Worm (Caenorhabditis elegans) whole organism, mixed stage, embryonic: Measurements from ENCODE around the gene pfd-2.

Experiments
- M03D4.4 ChIP-seq: sonication (generic microtip); optimal IDR thresholded peaks from 2 replicates; lab custom pipeline; 2017; ENCODE audit warnings: mild to moderate bottlenecking, missing genetic modification characterization, missing compliant biosample characterization
- blmp-1 ChIP-seq: fragments of 150-350 bp; optimal IDR thresholded peaks from 2 replicates; lab custom pipeline; 2014; ENCODE audit warnings: missing biosample characterization, missing genetic modification characterization
- ceh-39 ChIP-seq: fragments of 150-350 bp; optimal IDR thresholded peaks from 2 replicates; lab custom pipeline; 2014; ENCODE audit warnings: missing biosample characterization, missing genetic modification characterization
- ceh-43 ChIP-seq: fragments of 200-800 bp; sonication (Bioruptor generic); optimal IDR thresholded peaks from 2 replicates; lab custom pipeline; 2018; ENCODE audit warnings: mild to moderate bottlenecking, missing genetic modification characterization, moderate library complexity, missing compliant biosample characterization
- ceh-83 ChIP-seq: fragments of 200-800 bp; sonication (Bioruptor generic); optimal IDR thresholded peaks from 2 replicates; lab custom pipeline; 2018; ENCODE audit warnings: mild to moderate bottlenecking, missing genetic modification characterization, missing compliant biosample characterization
- cnd-1 ChIP-seq: fragments of 200-800 bp; sonication (Bioruptor generic); optimal IDR thresholded peaks from 2 replicates; lab custom pipeline; 2018; ENCODE audit warnings: mild to moderate bottlenecking, missing genetic modification characterization, missing compliant biosample characterization
- drap-1 ChIP-seq: fragments of 200-800 bp; sonication (Bioruptor generic); optimal IDR thresholded peaks from 3 replicates; lab custom pipeline; 2018; ENCODE audit warnings: mild to moderate bottlenecking, missing genetic modification characterization, missing compliant biosample characterization
- elt-1 ChIP-seq: sonication (generic microtip); optimal IDR thresholded peaks from 2 replicates; lab custom pipeline; 2017; ENCODE audit warnings: missing genetic modification characterization, mild to moderate bottlenecking, missing compliant biosample characterization, antibody characterized with exemption, moderate library complexity, borderline replicate concordance; ENCODE audit not compliant: insufficient read depth
- elt-3 ChIP-seq: fragments of 150-350 bp; optimal IDR thresholded peaks from 2 replicates; lab custom pipeline; 2014; ENCODE audit warnings: missing biosample characterization, missing genetic modification characterization
- flh-1 ChIP-seq: fragments of 200-800 bp; sonication (Bioruptor generic); optimal IDR thresholded peaks from 2 replicates; lab custom pipeline; 2018; ENCODE audit warnings: mild to moderate bottlenecking, missing genetic modification characterization, moderate library complexity, missing compliant biosample characterization
- ham-2 ChIP-seq: fragments of 200-800 bp; sonication (Bioruptor generic); optimal IDR thresholded peaks from 2 replicates; lab custom pipeline; 2018; ENCODE audit warnings: mild to moderate bottlenecking, missing genetic modification characterization, missing compliant biosample characterization
- hlh-1 ChIP-seq: fragments of 150-350 bp; optimal IDR thresholded peaks from 2 replicates; lab custom pipeline; 2014; ENCODE audit warnings: missing biosample characterization, missing genetic modification reagents, missing genetic modification characterization
- lin-13 ChIP-seq: fragments of 150-350 bp; optimal IDR thresholded peaks from 2 replicates; lab custom pipeline; 2014; ENCODE audit warnings: missing biosample characterization, missing genetic modification characterization
- lsy-2 ChIP-seq: fragments of 150-350 bp; optimal IDR thresholded peaks from 2 replicates; lab custom pipeline; 2014; ENCODE audit warnings: missing biosample characterization, missing genetic modification characterization
- mab-5 ChIP-seq: fragments of 150-350 bp; optimal IDR thresholded peaks from 2 replicates; lab custom pipeline; 2014; ENCODE audit warnings: missing biosample characterization, missing genetic modification characterization
- mep-1 ChIP-seq: fragments of 150-350 bp; optimal IDR thresholded peaks from 2 replicates; lab custom pipeline; 2017; ENCODE audit warnings: missing biosample characterization, missing genetic modification reagents, missing genetic modification characterization, inconsistent platforms
- nhr-12 ChIP-seq: fragments of 150-350 bp; optimal IDR thresholded peaks from 2 replicates; lab custom pipeline; 2014; ENCODE audit warnings: missing biosample characterization, missing genetic modification characterization
- nhr-2 ChIP-seq: fragments of 150-350 bp; optimal IDR thresholded peaks from 2 replicates; lab custom pipeline; 2014; ENCODE audit warnings: missing biosample characterization, missing genetic modification characterization
- nhr-237 ChIP-seq: fragments of 150-350 bp; optimal IDR thresholded peaks from 2 replicates; lab custom pipeline; 2014; ENCODE audit warnings: missing biosample characterization, missing genetic modification characterization
- nhr-28 ChIP-seq: fragments of 150-350 bp; optimal IDR thresholded peaks from 2 replicates; lab custom pipeline; 2014; ENCODE audit warnings: missing biosample characterization, missing genetic modification characterization
- nhr-76 ChIP-seq: sonication (generic microtip); optimal IDR thresholded peaks from 2 replicates; lab custom pipeline; 2017; ENCODE audit warnings: missing biosample characterization, missing genetic modification characterization
- pha-4 ChIP-seq: fragments of 150-350 bp; optimal IDR thresholded peaks from 2 replicates; lab custom pipeline; 2018; ENCODE audit warnings: missing biosample characterization, missing genetic modification reagents, missing genetic modification characterization
- tbx-8 ChIP-seq: fragments of 200-800 bp; sonication (Bioruptor generic); optimal IDR thresholded peaks from 2 replicates; lab custom pipeline; 2018; ENCODE audit warnings: mild to moderate bottlenecking, missing genetic modification characterization, moderate library complexity, missing compliant biosample characterization
- unc-120 ChIP-seq: sonication (generic microtip); optimal IDR thresholded peaks from 2 replicates; lab custom pipeline; 2017; ENCODE audit warnings: missing genetic modification characterization, missing compliant biosample characterization; ENCODE audit not compliant: poor library complexity, severe bottlenecking
- unc-39 ChIP-seq: fragments of 150-350 bp; optimal IDR thresholded peaks from 2 replicates; lab custom pipeline; 2014; ENCODE audit warnings: missing biosample characterization, missing genetic modification characterization
- unc-62 ChIP-seq: fragments of 150-350 bp; optimal IDR thresholded peaks from 2 replicates; lab custom pipeline; 2014; ENCODE audit warnings: missing biosample characterization, missing genetic modification reagents, missing genetic modification characterization
- zip-8 ChIP-seq: fragments of 150-350 bp; optimal IDR thresholded peaks from 2 replicates; lab custom pipeline; 2014; ENCODE audit warnings: missing biosample characterization, missing genetic modification characterization
- ztf-11 ChIP-seq: fragments of 150-350 bp; optimal IDR thresholded peaks from 2 replicates; lab custom pipeline; 2014; ENCODE audit warnings: missing biosample characterization, missing genetic modification characterization

The pfd-2 gene

ce11 chrII:4299227-4299703 is 27.3 kb upstream of the pfd-2 start, which contains the start of gene sco-1 (continued):
- TF ChIP-seq ham-2 (GFP tag; lab: Kevin White, UChicago) = no peak
- no peak for TF ChIP-seq tbx-8 (GFP tag; lab: Kevin White, UChicago)
- no peak for TF ChIP-seq nhr-76
- no peak for TF ChIP-seq ceh-43 (GFP tag; lab: Kevin White, UChicago)
- no peak for TF ChIP-seq elt-3
- TF ChIP-seq hlh-1 = peak; percentile 66
- TF ChIP-seq nhr-28 (tag; lab: Kevin White, UChicago) = no peak
- TF ChIP-seq pha-4 = peak; percentile 81
- no peak for TF ChIP-seq ztf-11 (tag; lab: Kevin White, UChicago)

DNA sequence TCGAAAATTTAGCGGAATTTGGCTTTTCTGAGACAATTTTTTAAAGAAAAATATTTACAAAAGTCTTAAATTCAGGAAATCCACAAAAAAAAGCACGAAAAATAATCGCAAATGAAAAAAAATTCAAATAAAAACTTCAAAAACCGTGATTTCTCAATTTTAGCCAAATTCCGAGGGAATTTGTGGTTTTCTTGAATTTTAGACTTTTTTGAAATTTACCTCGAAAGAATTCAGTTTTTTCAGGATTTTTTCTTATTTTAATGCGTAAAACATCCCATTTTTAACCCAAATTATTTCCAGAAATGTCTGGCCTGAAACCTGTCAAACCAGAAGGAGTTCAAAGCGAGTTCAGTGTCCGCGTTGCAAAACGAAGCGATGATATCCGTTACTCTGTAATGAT is 25.2 kb upstream of the pfd-2 start, which contains the start of gene gtf-2F1:
TSS of gene gtf-2F1 (plus strand) at position 301 of the 400 bp plus-strand sequence.
- TF ChIP-seq tbx-8 (GFP tag; lab: Kevin White, UChicago) (no peak), nhr-237 (tag; lab: Kevin White, UChicago) (no peak), nhr-76 (no peak), blmp-1 (tag; lab: Kevin White, UChicago) (no peak), M03D4.4 (no peak), ham-2 (GFP tag; lab: Kevin White, UChicago) (no peak), nhr-28 (tag; lab: Kevin White, UChicago) (no peak), nhr-12 (tag; lab: Kevin White, UChicago) (no peak), pha-4 (no peak), elt-1 (tag; lab: Kevin White, UChicago) (no peak), ceh-39 (tag; lab: Kevin White, UChicago) (no peak), flh-1 (no peak), nhr-2 (tag; lab: Kevin White, UChicago) (no peak), cnd-1 (tag; lab: Kevin White, UChicago) (no peak), mep-1 (tag; lab: Kevin White, UChicago) (no peak), unc-120 (tag; lab: Kevin White, UChicago) (no peak), ceh-83 (GFP tag; lab: Kevin White, UChicago) (no peak), drap-1 (GFP tag; lab: Kevin White, UChicago) (no peak), lsy-2 (tag; lab: Kevin White, UChicago) (no peak), elt-3 (no peak)

DNA sequence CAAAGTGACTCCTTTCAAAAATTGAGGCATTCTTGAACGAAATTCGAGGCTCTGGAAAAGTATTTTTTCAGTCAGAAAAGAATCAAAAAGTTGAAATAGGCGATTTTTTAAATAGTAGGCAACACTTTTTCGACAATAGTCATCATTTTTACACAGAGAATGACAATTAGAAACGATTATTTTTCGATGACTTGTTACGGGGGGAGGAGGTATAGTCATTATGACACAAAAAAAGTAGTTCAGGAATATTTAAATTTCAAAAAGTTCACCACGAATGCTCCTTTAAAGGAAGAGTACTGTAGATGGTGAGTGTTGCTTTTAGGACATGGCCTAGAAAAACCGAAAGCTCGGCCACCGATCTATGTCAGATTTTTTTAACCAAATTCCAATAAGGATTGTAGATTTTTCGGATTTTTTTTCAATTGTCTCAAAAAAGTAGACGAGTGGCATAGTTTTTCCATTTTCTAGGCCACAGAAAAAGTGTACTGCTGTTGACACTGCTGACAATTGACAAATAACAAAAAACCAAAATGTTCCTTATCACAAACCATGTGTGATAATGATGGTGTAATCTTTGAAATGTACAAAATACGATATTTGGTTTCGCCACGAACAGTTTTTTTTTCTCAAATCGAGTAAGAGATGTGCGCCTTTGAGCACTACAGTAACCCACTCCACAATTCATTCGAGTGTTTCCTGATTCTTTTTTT is 19.4 kb upstream of the pfd-2 start, which contains the start of gene Y52E8A.3:
TSS of gene Y52E8A.3 (minus strand) at position 51 of the 710 bp plus-strand sequence.
- TF ChIP-seq elt-1 (tag; lab: Kevin White, UChicago) = no peak
- TF ChIP-seq unc-39 (tag; lab: Kevin White, UChicago) = no peak
- no peak for TF ChIP-seq zip-8
- TF ChIP-seq mep-1 (tag; lab: Kevin White, UChicago) = no peak
- TF ChIP-seq ztf-11 (tag; lab: Kevin White, UChicago) = no peak
- no peak for TF ChIP-seq flh-1
- no peak for TF ChIP-seq nhr-237 (tag; lab: Kevin White, UChicago)
- no peak for TF ChIP-seq nhr-28 (tag; lab: Kevin White, UChicago)
- TF ChIP-seq nhr-2 (tag; lab: Kevin White, UChicago) = no peak
- TF ChIP-seq lin-13 (tag; lab: Kevin White, UChicago) = no peak
- TF ChIP-seq unc-62 = no peak
- no peak for TF ChIP-seq blmp-1 (tag; lab: Kevin White, UChicago)

ce11 chrII:4312115-4312514 is 14.4 kb upstream of the pfd-2 start, which contains the start of gene plep-1:
Gene plep-1 (minus strand): TSS chrII:4312215.
- TF ChIP-seq pha-4 (no peak), ceh-39 (tag; lab: Kevin White, UChicago) (no peak), ztf-11 (tag; lab: Kevin White, UChicago) (no peak)

ce11 chrII:4316011-4316410 is 10.5 kb upstream of the pfd-2 start, which contains the start of gene srw-40:
Gene srw-40 (minus strand): TSS chrII:4316111.
- TF ChIP-seq nhr-237 (tag; lab: Kevin White, UChicago) = no peak
- TF ChIP-seq mab-5 (tag; lab: Kevin White, UChicago) = no peak
